Worm (Caenorhabditis elegans): ENCODE measurements around the gene F55B11.3.
"Not testable (repeated sequence)": the region's sequence is repeated elsewhere in the genome, so short reads cannot be mapped to it uniquely, and the experiment has no call there.

ce11 chrIV:14427395-14427794 is 2.9 kb downstream of the F55B11.3 start, which contains the start of gene F55B11.5:
- TF ChIP-seq unc-39 (tag; optimal IDR thresholded peaks at IDR 0.05); nhr-28 (tag; optimal IDR thresholded peaks at IDR 0.05); snpc-4 (tag; optimal IDR thresholded peaks at IDR 0.05); F49E8.2 (tag; optimal IDR thresholded peaks at IDR 0.05; ENCODE audit: borderline replicate concordance); nhr-76 (tag; optimal IDR thresholded peaks at IDR 0.05); unc-130 (GFP tag; optimal IDR thresholded peaks at IDR 0.05); rbr-2 (tag; optimal IDR thresholded peaks at IDR 0.05); skn-1 (tag; optimal IDR thresholded peaks at IDR 0.05); pqm-1 (tag; optimal IDR thresholded peaks at IDR 0.05); hmg-1.1 (GFP tag; IDR thresholded peaks at IDR 0.05); pha-4 (GFP tag; IDR thresholded peaks at IDR 0.05); pha-4 (tag; optimal IDR thresholded peaks at IDR 0.05); ceh-32 (tag; optimal IDR thresholded peaks at IDR 0.05; ENCODE audit: poor library complexity): not testable (repeated sequence)

All from whole organism, L4 larva.